Worm (Caenorhabditis elegans): ENCODE measurements around the gene nca-2.

nca-2 gene

DNA sequence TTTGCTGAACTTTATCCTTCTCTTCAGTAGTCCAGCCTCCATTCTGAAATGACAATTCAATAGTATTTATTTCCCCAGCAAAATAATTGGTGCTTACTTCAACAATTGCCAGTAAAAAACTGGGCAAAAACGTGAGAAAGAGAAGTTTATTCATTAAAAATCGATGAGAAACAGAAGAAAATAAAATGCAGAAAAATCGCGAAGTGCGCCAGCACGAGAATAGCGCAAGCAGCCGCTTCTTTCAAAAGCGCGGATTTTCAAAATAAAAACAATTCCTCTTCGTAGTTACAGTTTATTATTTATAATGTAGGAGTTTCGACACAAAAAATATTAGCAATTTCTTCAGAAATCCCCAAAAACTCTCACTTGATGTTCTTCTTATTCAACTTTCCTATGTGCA, 2.5 kb upstream of the nca-2 start, which contains the start of gene C27F2.9:
C27F2.9 (minus strand) TSS at position 159 of the 400 bp plus-strand sequence.
- no peak for TF ChIP-seq nhr-25 (tag; optimal IDR thresholded peaks at IDR 0.05)
- TF ChIP-seq ceh-82 (tag; optimal IDR thresholded peaks at IDR 0.05) = peak; percentile 36
- no peak for TF ChIP-seq ztf-1 (GFP tag; conservative IDR thresholded peaks at IDR 0.05)
- peak; percentile 78 for TF ChIP-seq nhr-129 (tag; optimal IDR thresholded peaks at IDR 0.05)
- peak; percentile 84 for TF ChIP-seq mab-5 (tag; optimal IDR thresholded peaks at IDR 0.05)
- peak; percentile 100 for TF ChIP-seq gmeb-1 (tag; optimal IDR thresholded peaks at IDR 0.05)
- peak; percentile 89 for TF ChIP-seq lin-13 (GFP tag; optimal IDR thresholded peaks at IDR 0.05)
- peak; percentile 26 for TF ChIP-seq mbf-1 (tag; optimal IDR thresholded peaks at IDR 0.05)
- peak; percentile 89 to 94 for TF ChIP-seq lsy-2 (tag; optimal IDR thresholded peaks at IDR 0.05)
- no peak for TF ChIP-seq peb-1 (tag; optimal IDR thresholded peaks at IDR 0.05)
- no peak for TF ChIP-seq elt-1 (tag; optimal IDR thresholded peaks at IDR 0.05)
- no peak for TF ChIP-seq aly-2 (tag; optimal IDR thresholded peaks at IDR 0.05)
- TF ChIP-seq egl-27 (tag; optimal IDR thresholded peaks at IDR 0.05) = no peak
- TF ChIP-seq lin-11 (tag; optimal IDR thresholded peaks at IDR 0.05) = peak; percentile 62
- peak; percentile 97 for TF ChIP-seq C34F6.9 (tag; optimal IDR thresholded peaks at IDR 0.05)
- TF ChIP-seq crh-2 (tag; optimal IDR thresholded peaks at IDR 0.05) = peak; percentile 93
- peak; percentile 63 for TF ChIP-seq blmp-1 (tag; optimal IDR thresholded peaks at IDR 0.05; ENCODE audit: insufficient read depth)
- peak; percentile 37 for TF ChIP-seq R02D3.7 (tag; optimal IDR thresholded peaks at IDR 0.05)
- peak; percentile 40 for TF ChIP-seq zag-1 (tag; optimal IDR thresholded peaks at IDR 0.05)
- peak; percentile 27 for TF ChIP-seq dmd-4 (tag; optimal IDR thresholded peaks at IDR 0.05)
- peak; percentile 95 for TF ChIP-seq unc-55 (GFP tag; optimal IDR thresholded peaks at IDR 0.05)
- TF ChIP-seq nhr-6 (tag; optimal IDR thresholded peaks at IDR 0.05) = peak; percentile 72
- peak; percentile 55 for TF ChIP-seq ztf-4 (tag; optimal IDR thresholded peaks at IDR 0.05)
- peak; percentile 90 for TF ChIP-seq sma-3 (GFP tag; optimal IDR thresholded peaks at IDR 0.05)
- peak; percentile 71 for TF ChIP-seq snpc-4 (tag; optimal IDR thresholded peaks at IDR 0.05)
- peak; percentile 73 for TF ChIP-seq ama-1 (optimal IDR thresholded peaks at IDR 0.05)
- TF ChIP-seq F13H6.1 (tag; optimal IDR thresholded peaks at IDR 0.05) = peak; percentile 85
- TF ChIP-seq nhr-10 (tag; optimal IDR thresholded peaks at IDR 0.05) = peak; percentile 55
- peak; percentile 92 for TF ChIP-seq sma-9 (GFP tag; optimal IDR thresholded peaks at IDR 0.05)
- no peak for TF ChIP-seq sma-9 (tag; optimal IDR thresholded peaks at IDR 0.05)
- TF ChIP-seq ztf-11 (tag; optimal IDR thresholded peaks at IDR 0.05) = no peak
- peak; percentile 2 for TF ChIP-seq ZK546.5 (tag; optimal IDR thresholded peaks at IDR 0.05)
- TF ChIP-seq lin-39 (tag; optimal IDR thresholded peaks at IDR 0.05) = no peak
- TF ChIP-seq nhr-77 (tag; optimal IDR thresholded peaks at IDR 0.05) = peak; percentile 76
- TF ChIP-seq unc-62 (GFP tag; optimal IDR thresholded peaks at IDR 0.05) = no peak
- no peak for TF ChIP-seq nhr-11 (tag; optimal IDR thresholded peaks at IDR 0.05)
- peak; percentile 75 for TF ChIP-seq nhr-21 (tag; optimal IDR thresholded peaks at IDR 0.05)
- peak; percentile 73 for TF ChIP-seq fos-1 (tag; optimal IDR thresholded peaks at IDR 0.05)
- TF ChIP-seq mdl-1 (tag; optimal IDR thresholded peaks at IDR 0.05) = peak in 1 of 2 experiments; percentile 34
- no peak for TF ChIP-seq nhr-23 (tag; optimal IDR thresholded peaks at IDR 0.05)
- TF ChIP-seq nhr-12 (tag; optimal IDR thresholded peaks at IDR 0.05) = no peak
- TF ChIP-seq elt-3 (tag; optimal IDR thresholded peaks at IDR 0.05) = no peak
- TF ChIP-seq sem-4 (tag; optimal IDR thresholded peaks at IDR 0.05) = peak; percentile 80
- no peak for TF ChIP-seq alr-1 (tag; optimal IDR thresholded peaks at IDR 0.05)
- TF ChIP-seq ceh-16 (tag; optimal IDR thresholded peaks at IDR 0.05) = peak; percentile 11
- TF ChIP-seq Y55F3AM.14 (GFP tag; optimal IDR thresholded peaks at IDR 0.05) = peak; percentile 20
- TF ChIP-seq skn-1 (tag; optimal IDR thresholded peaks at IDR 0.05) = no peak
- TF ChIP-seq nhr-237 (tag; optimal IDR thresholded peaks at IDR 0.05) = no peak
- no peak for TF ChIP-seq unc-39 (tag; optimal IDR thresholded peaks at IDR 0.05)

Data from whole organism, L2 larva.